Worm (Caenorhabditis elegans) whole organism, early embryonic: ENCODE results near the gene cyp-33C7.

Source experiments
- B0310.2 ChIP-seq: sonication (generic microtip); optimal IDR thresholded peaks from 2 replicates; lab custom pipeline; 2016; ENCODE audit warnings: mild to moderate bottlenecking, missing genetic modification characterization, missing compliant biosample characterization
- F13C5.2 ChIP-seq: sonication (generic microtip); optimal IDR thresholded peaks from 2 replicates; lab custom pipeline; 2017; ENCODE audit warnings: mild to moderate bottlenecking, missing genetic modification characterization, inconsistent platforms, missing compliant biosample characterization
- ama-1 ChIP-seq: fragments of 150-350 bp; optimal IDR thresholded peaks from 2 replicates; lab custom pipeline; 2014
- ceh-36 ChIP-seq: sonication (generic microtip); optimal IDR thresholded peaks from 2 replicates; lab custom pipeline; 2016; ENCODE audit warnings: missing genetic modification characterization, inconsistent platforms, missing compliant biosample characterization
- ets-7 ChIP-seq: sonication (generic microtip); optimal IDR thresholded peaks from 2 replicates; lab custom pipeline; 2016; ENCODE audit warnings: missing genotype, missing genetic modification characterization, missing compliant biosample characterization
- flt-1 ChIP-seq: fragments of 200-800 bp; sonication (Bioruptor generic); IDR thresholded peaks from 2 replicates; pipeline ENCODE4 v1.3.6; 2022; ENCODE audit warnings: missing genetic modification characterization, missing compliant biosample characterization
- hnd-1 ChIP-seq: sonication (generic microtip); optimal IDR thresholded peaks from 2 replicates; lab custom pipeline; 2016; ENCODE audit warnings: missing genetic modification characterization, missing compliant biosample characterization
- pes-1 ChIP-seq: fragments of 200-800 bp; sonication (Bioruptor generic); IDR thresholded peaks from 2 replicates; pipeline ENCODE4 v1.3.6; 2022; ENCODE audit warnings: missing genetic modification reagents, missing genetic modification characterization, missing compliant biosample characterization
- tra-4 ChIP-seq: sonication (generic microtip); optimal IDR thresholded peaks from 2 replicates; lab custom pipeline; 2017; ENCODE audit warnings: missing genetic modification characterization, missing compliant biosample characterization

DNA sequence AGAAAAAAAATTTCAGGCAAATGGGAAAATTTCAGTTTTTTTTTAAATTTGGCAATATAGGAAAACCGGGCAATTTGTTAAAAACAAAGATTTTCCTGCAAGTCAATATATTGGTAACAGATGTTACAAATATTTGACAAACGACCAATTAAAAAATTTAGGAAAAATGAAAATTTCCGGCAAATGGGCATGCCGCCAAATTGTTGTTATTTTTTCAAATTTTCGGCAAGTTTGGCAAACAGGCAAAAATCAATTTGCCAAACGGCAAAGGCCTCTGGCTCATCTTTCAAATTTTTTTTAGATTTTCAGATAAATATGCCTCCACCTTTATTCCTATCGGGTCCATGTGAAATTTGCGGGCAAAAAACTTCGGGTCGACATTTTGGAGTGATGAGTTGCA lies 28.6 kb upstream of the cyp-33C7 start, which contains the start of gene nhr-128:
- no peak for TF ChIP-seq F13C5.2 (tag; lab: Kevin White, UChicago)
- TF ChIP-seq hnd-1, result no peak
- no peak for TF ChIP-seq tra-4 (tag; lab: Kevin White, UChicago)
- no peak for TF ChIP-seq ama-1 (lab: Kevin White, UChicago)
- TF ChIP-seq pes-1 (GFP tag; lab: Robert Waterston, UW), result no peak
- no peak for TF ChIP-seq ceh-36 (tag; lab: Kevin White, UChicago)
- no peak for TF ChIP-seq B0310.2 (tag; lab: Kevin White, UChicago)
- no peak for TF ChIP-seq ets-7 (tag; lab: Kevin White, UChicago)
- no peak for TF ChIP-seq flt-1 (GFP tag; lab: Robert Waterston, UW)
